Worm (Caenorhabditis elegans) whole organism, L1 larva: Measurements from ENCODE around the gene ZK813.3.

Source experiments
- aly-2 ChIP-seq: fragments of 150-350 bp; optimal IDR thresholded peaks from 2 replicates; lab custom pipeline; 2014; ENCODE audit warnings: missing biosample characterization, missing genetic modification characterization
- ama-1 ChIP-seq: fragments of 150-350 bp; optimal IDR thresholded peaks from 2 replicates; lab custom pipeline; 2014
- egl-27 ChIP-seq, 2 experiments: fragments of 150-350 bp in 1 of 2; sonication (generic microtip); optimal IDR thresholded peaks; 3 replicates each; lab custom pipeline; 2017 to 2018; ENCODE audit warnings: missing biosample characterization in 2 of 2, missing genetic modification characterization in 2 of 2, missing genetic modification reagents in 2 of 2
- elt-3 ChIP-seq, 6 experiments: fragments of 150-350 bp in 1 of 6; sonication (generic microtip); optimal IDR thresholded peaks; 2 replicates each; lab custom pipeline; 2017 to 2018; ENCODE audit warnings: missing biosample characterization in 6 of 6, missing genetic modification characterization in 6 of 6, inconsistent platforms in 1 of 6
- jun-1 ChIP-seq: fragments of 150-350 bp; optimal IDR thresholded peaks from 2 replicates; lab custom pipeline; 2014; ENCODE audit warnings: missing biosample characterization, missing genetic modification reagents, missing genetic modification characterization
- lir-3 ChIP-seq: sonication (generic microtip); optimal IDR thresholded peaks from 2 replicates; lab custom pipeline; 2016; ENCODE audit warnings: mild to moderate bottlenecking, missing genetic modification characterization, moderate library complexity, missing compliant biosample characterization; ENCODE audit not compliant: poor library complexity
- nhr-11 ChIP-seq: fragments of 150-350 bp; optimal IDR thresholded peaks from 2 replicates; lab custom pipeline; 2014; ENCODE audit warnings: missing biosample characterization, missing genetic modification characterization
- nhr-237 ChIP-seq: fragments of 150-350 bp; optimal IDR thresholded peaks from 2 replicates; lab custom pipeline; 2014; ENCODE audit warnings: missing biosample characterization, missing genetic modification characterization
- snpc-4 ChIP-seq: fragments of 150-350 bp; optimal IDR thresholded peaks from 2 replicates; lab custom pipeline; 2014; ENCODE audit warnings: missing biosample characterization, missing genetic modification characterization
- unc-62 ChIP-seq: fragments of 150-350 bp; optimal IDR thresholded peaks from 2 replicates; lab custom pipeline; 2014; ENCODE audit warnings: missing biosample characterization, missing genetic modification reagents, missing genetic modification characterization
- zag-1 ChIP-seq: fragments of 150-350 bp; optimal IDR thresholded peaks from 2 replicates; lab custom pipeline; 2014; ENCODE audit warnings: missing biosample characterization, missing genetic modification characterization

DNA sequence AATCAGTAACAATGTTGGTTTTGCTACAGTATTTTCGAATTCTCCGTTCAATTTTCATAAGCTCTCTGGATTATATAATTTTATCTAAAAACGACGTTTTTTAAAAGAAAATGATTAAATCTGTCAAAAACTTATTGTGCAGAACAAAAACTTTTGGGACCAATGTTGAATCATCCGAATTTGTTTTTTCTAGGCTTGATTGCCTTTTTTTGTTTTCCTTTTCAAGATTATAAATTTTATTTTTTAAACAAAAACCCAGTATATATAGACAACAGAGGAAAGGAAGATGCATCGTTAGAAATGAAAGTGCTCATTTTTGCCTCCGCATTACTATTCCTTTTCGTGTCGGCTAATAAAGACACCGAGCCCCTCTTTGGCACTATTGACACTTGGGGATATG lies 2.9 kb downstream of the ZK813.3 start, which contains the start of gene ZK813.7:
- TF ChIP-seq ama-1 (lab: Kevin White, UChicago): no peak
- TF ChIP-seq jun-1 (tag; lab: Kevin White, UChicago): no peak
- no peak for TF ChIP-seq snpc-4 (tag; lab: Kevin White, UChicago)
- TF ChIP-seq aly-2 (tag; lab: Kevin White, UChicago): no peak
- TF ChIP-seq egl-27 (tag; optimal IDR thresholded peaks at IDR 0.05; lab: Kevin White, UChicago): no peak
- TF ChIP-seq unc-62 (GFP tag; lab: Kevin White, UChicago): no peak
- TF ChIP-seq elt-3 (tag; optimal IDR thresholded peaks at IDR 0.05; lab: Kevin White, UChicago): no peak
- TF ChIP-seq nhr-11: no peak
- no peak for TF ChIP-seq lir-3 (tag; lab: Kevin White, UChicago)
- TF ChIP-seq nhr-237 (tag; lab: Kevin White, UChicago): no peak
- TF ChIP-seq zag-1: no peak
